Fruit fly (Drosophila melanogaster) S2 (cell line): Measurements from ENCODE around the gene RpS14a.

Experiments
- CG8478 ChIP-seq: fragments of >200 bp; optimal IDR thresholded peaks from 2 replicates; lab custom pipeline; 2018
- CTCF ChIP-seq, 2 experiments: fragments of >200 bp; optimal IDR thresholded peaks; 2 replicates each; lab custom pipeline; 2018

- TF ChIP-seq CG8478, result no peak
- TF ChIP-seq CTCF (optimal IDR thresholded peaks at IDR 0.05; lab: Kevin White, UChicago), result no peak
Observed at dm6 chrX:7979202-7979601, 45.7 kb downstream of the RpS14a start.
